Worm (Caenorhabditis elegans): ENCODE results near the gene Y41D4B.15.

ce11 chrIV:1516527-1516926 is 47.4 kb upstream of the Y41D4B.15 start, which contains the start of gene clec-172:
- TF ChIP-seq unc-62 (GFP tag; optimal IDR thresholded peaks at IDR 0.05) = no peak
- no peak for TF ChIP-seq nhr-120 (GFP tag; IDR thresholded peaks at IDR 0.05)
- no peak for TF ChIP-seq ztf-6 (GFP tag; IDR thresholded peaks at IDR 0.05)
- no peak for TF ChIP-seq B0261.1 (tag; optimal IDR thresholded peaks at IDR 0.05)
- no peak for TF ChIP-seq die-1 (tag; optimal IDR thresholded peaks at IDR 0.05)
- TF ChIP-seq Y53G8AR.9 (GFP tag; conservative IDR thresholded peaks at IDR 0.05) = no peak
- TF ChIP-seq athp-1 (tag; optimal IDR thresholded peaks at IDR 0.05) = no peak
- TF ChIP-seq Y79H2A.3 (GFP tag; conservative IDR thresholded peaks at IDR 0.05) = no peak
- TF ChIP-seq snpc-4 (GFP tag; optimal IDR thresholded peaks at IDR 0.05) = no peak
- TF ChIP-seq snpc-4 (tag; optimal IDR thresholded peaks at IDR 0.05) = no peak

All from whole organism, young adult.